Worm (Caenorhabditis elegans): ENCODE data around the gene Y56A3A.31.

DNA sequence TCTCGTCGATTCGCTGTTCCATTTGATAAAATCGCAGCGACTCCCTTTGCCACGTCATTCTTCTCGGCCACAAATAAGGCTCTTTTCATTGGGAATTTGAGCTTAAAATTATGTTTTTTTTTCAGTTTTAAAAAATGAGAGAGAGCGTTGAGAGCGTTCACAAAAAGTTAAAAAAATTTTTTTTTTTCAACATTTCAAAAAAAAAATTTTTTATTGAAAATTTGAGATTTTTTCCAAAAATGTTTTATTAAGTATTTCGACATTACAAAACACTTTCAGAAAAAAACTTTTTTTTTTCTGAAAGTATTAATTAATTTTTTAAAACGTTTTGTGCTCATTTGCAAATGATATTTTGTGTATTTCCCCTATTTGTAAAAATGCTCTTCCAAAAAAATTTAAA is 14.2 kb upstream of the Y56A3A.31 start, which contains the start of gene top-3:
- TF ChIP-seq unc-62 (GFP tag; optimal IDR thresholded peaks at IDR 0.05) = no peak
- no peak for TF ChIP-seq unc-39 (tag; optimal IDR thresholded peaks at IDR 0.05)
- no peak for TF ChIP-seq mep-1 (tag; optimal IDR thresholded peaks at IDR 0.05)
- TF ChIP-seq lin-13 (tag; optimal IDR thresholded peaks at IDR 0.05) = no peak
- no peak for TF ChIP-seq blmp-1 (tag; optimal IDR thresholded peaks at IDR 0.05)
- TF ChIP-seq nhr-76 (tag; optimal IDR thresholded peaks at IDR 0.05) = no peak
- no peak for TF ChIP-seq lsy-2 (tag; optimal IDR thresholded peaks at IDR 0.05)
- TF ChIP-seq snpc-4 (tag; optimal IDR thresholded peaks at IDR 0.05) = no peak
- TF ChIP-seq sptf-1 (tag; optimal IDR thresholded peaks at IDR 0.05) = no peak
- no peak for TF ChIP-seq drap-1 (GFP tag; optimal IDR thresholded peaks at IDR 0.05)
